Worm (Caenorhabditis elegans) whole organism, late embryonic: Measurements from ENCODE around the gene C06A1.6.

ENCODE experiments used
- K02D7.2 ChIP-seq: sonication (generic microtip); optimal IDR thresholded peaks from 2 replicates; lab custom pipeline; 2017; ENCODE audit warnings: mild to moderate bottlenecking, missing genetic modification characterization, missing compliant biosample characterization
- ama-1 ChIP-seq: fragments of 150-350 bp; optimal IDR thresholded peaks from 2 replicates; lab custom pipeline; 2014
- ceh-31 ChIP-seq: sonication (generic microtip); optimal IDR thresholded peaks from 2 replicates; lab custom pipeline; 2016; ENCODE audit warnings: missing genetic modification characterization, missing compliant biosample characterization
- elt-2 ChIP-seq: sonication (generic microtip); optimal IDR thresholded peaks from 2 replicates; lab custom pipeline; 2016; ENCODE audit warnings: missing genetic modification reagents, missing genetic modification characterization, missing compliant biosample characterization
- hlh-8 ChIP-seq: sonication (generic microtip); optimal IDR thresholded peaks from 2 replicates; lab custom pipeline; 2016; ENCODE audit warnings: missing genotype, missing genetic modification characterization, missing compliant biosample characterization
- madf-2 ChIP-seq: sonication (generic microtip); optimal IDR thresholded peaks from 2 replicates; lab custom pipeline; 2017; ENCODE audit warnings: missing genetic modification characterization, missing compliant biosample characterization
- nhr-11 ChIP-seq: fragments of 150-350 bp; optimal IDR thresholded peaks from 2 replicates; lab custom pipeline; 2014; ENCODE audit warnings: missing biosample characterization, missing genetic modification characterization
- odd-2 ChIP-seq: sonication (generic microtip); optimal IDR thresholded peaks from 2 replicates; lab custom pipeline; 2017; ENCODE audit warnings: antibody characterized with exemption, mild to moderate bottlenecking, missing genetic modification characterization, missing compliant biosample characterization
- pha-4 ChIP-seq: fragments of 150-350 bp; optimal IDR thresholded peaks from 2 replicates; lab custom pipeline; 2018; ENCODE audit warnings: missing biosample characterization, missing genetic modification reagents, missing genetic modification characterization
- ztf-16 ChIP-seq: sonication (generic microtip); optimal IDR thresholded peaks from 2 replicates; lab custom pipeline; 2017; ENCODE audit warnings: missing genetic modification characterization, missing compliant biosample characterization

DNA sequence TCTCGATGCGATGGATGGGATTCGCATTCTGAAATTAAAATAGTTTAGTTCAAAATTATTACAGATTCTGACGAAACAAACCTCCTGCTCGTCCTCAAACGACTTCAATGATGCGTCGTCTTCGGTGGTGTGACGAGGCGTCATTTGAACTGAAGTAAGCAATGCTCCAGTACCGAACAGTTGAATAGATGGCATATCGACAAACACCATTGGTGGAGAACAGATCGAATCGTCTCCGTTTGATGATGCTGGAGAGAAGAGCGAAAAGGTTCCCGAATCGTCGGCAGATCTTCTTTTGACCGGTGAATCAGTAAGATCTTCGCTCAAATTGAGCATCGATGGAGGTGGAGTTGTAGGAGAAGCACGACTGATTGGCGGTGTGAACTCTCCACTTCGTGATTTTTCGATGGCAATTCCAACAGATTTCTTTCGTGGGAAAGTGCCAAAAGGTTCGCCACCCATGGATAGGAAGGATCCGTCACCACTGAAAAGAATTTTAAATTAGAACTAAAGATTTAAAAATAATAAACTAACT lies 20.0 kb downstream of the C06A1.6 start:
- TF ChIP-seq odd-2 (no peak), ceh-31 (no peak), ztf-16 (tag; lab: Kevin White, UChicago) (no peak), nhr-11 (tag; lab: Kevin White, UChicago) (no peak), madf-2 (no peak), elt-2 (tag; lab: Kevin White, UChicago) (no peak), K02D7.2 (tag; lab: Kevin White, UChicago) (no peak), pha-4 (tag; lab: Kevin White, UChicago) (no peak), ama-1 (lab: Kevin White, UChicago) (no peak), hlh-8 (tag; lab: Kevin White, UChicago) (no peak)
